Fruit fly (Drosophila melanogaster): Measurements from ENCODE around the gene spen.

Gene spen

dm6 chr2L:171499-172250 is 12.8 kb downstream of the spen start (continued):
- TF ChIP-seq CG1647 (GFP tag; optimal IDR thresholded peaks at IDR 0.05) = no peak
- no peak for TF ChIP-seq gsb-n (tag; optimal IDR thresholded peaks at IDR 0.05)
- no peak for TF ChIP-seq pum (GFP tag; optimal IDR thresholded peaks at IDR 0.05)
- no peak for TF ChIP-seq CG10147 (GFP tag; optimal IDR thresholded peaks at IDR 0.05)
- TF ChIP-seq HLH3B (GFP tag; IDR thresholded peaks at IDR 0.05) = no peak
- TF ChIP-seq sisA (GFP tag; IDR thresholded peaks at IDR 0.05) = no peak
- no peak for TF ChIP-seq esg (GFP tag; conservative IDR thresholded peaks at IDR 0.05)
- TF ChIP-seq CG15696 (tag; optimal IDR thresholded peaks at IDR 0.05) = peak; percentile 24
- no peak for TF ChIP-seq tgo (GFP tag; IDR thresholded peaks at IDR 0.05)
- no peak for TF ChIP-seq CG6765 (GFP tag; optimal IDR thresholded peaks at IDR 0.05)
- peak; percentile 26 for TF ChIP-seq gem (tag; optimal IDR thresholded peaks at IDR 0.05)
- no peak for TF ChIP-seq hkb (optimal IDR thresholded peaks at IDR 0.05)
- TF ChIP-seq hkb (GFP tag; IDR thresholded peaks at IDR 0.05) = no peak
- no peak for TF ChIP-seq CkIIα-i1 (GFP tag; IDR thresholded peaks at IDR 0.05)
- TF ChIP-seq schlank (tag; optimal IDR thresholded peaks at IDR 0.05) = no peak
- no peak for TF ChIP-seq disco-r (GFP tag; optimal IDR thresholded peaks at IDR 0.05)
- no peak for TF ChIP-seq CG14965 (GFP tag; optimal IDR thresholded peaks at IDR 0.05; ENCODE audit: borderline replicate concordance)
- no peak for TF ChIP-seq Stat92E (GFP tag; optimal IDR thresholded peaks at IDR 0.05)
- no peak for TF ChIP-seq ab (GFP tag; optimal IDR thresholded peaks at IDR 0.05)
- no peak for TF ChIP-seq Lhr (GFP tag; optimal IDR thresholded peaks at IDR 0.05)
- no peak for TF ChIP-seq CG9932 (GFP tag; IDR thresholded peaks at IDR 0.05)
- no peak for TF ChIP-seq CG8290 (GFP tag; optimal IDR thresholded peaks at IDR 0.05)
- TF ChIP-seq CG8290 (tag; optimal IDR thresholded peaks at IDR 0.05) = peak in 1 of 2 experiments; percentile 58
- no peak for TF ChIP-seq chm (GFP tag; IDR thresholded peaks at IDR 0.05)
- TF ChIP-seq CG8388 (GFP tag; optimal IDR thresholded peaks at IDR 0.05) = no peak
- TF ChIP-seq Meics (GFP tag; optimal IDR thresholded peaks at IDR 0.05) = peak; percentile 19
- no peak for TF ChIP-seq CG13287 (GFP tag; IDR thresholded peaks at IDR 0.05; ENCODE audit: partially characterized antibody)
- no peak for TF ChIP-seq ato (GFP tag; IDR thresholded peaks at IDR 0.05; ENCODE audit: partially characterized antibody)
- TF ChIP-seq CG17361 (GFP tag; IDR thresholded peaks at IDR 0.05) = no peak
- TF ChIP-seq sc (optimal IDR thresholded peaks at IDR 0.05) = no peak
- TF ChIP-seq sc (GFP tag; optimal IDR thresholded peaks at IDR 0.05) = no peak
- no peak for TF ChIP-seq CG17802 (tag; optimal IDR thresholded peaks at IDR 0.05)
- TF ChIP-seq tll (GFP tag; optimal IDR thresholded peaks at IDR 0.05) = peak in 1 of 2 experiments; percentile 24
- no peak for TF ChIP-seq CG4707 (GFP tag; optimal IDR thresholded peaks at IDR 0.05)
- TF ChIP-seq Mrtf (GFP tag; IDR thresholded peaks at IDR 0.05) = no peak
- TF ChIP-seq danr (GFP tag; IDR thresholded peaks at IDR 0.05) = no peak
- TF ChIP-seq bigmax (GFP tag; optimal IDR thresholded peaks at IDR 0.05) = no peak
- TF ChIP-seq CG8359 (GFP tag; optimal IDR thresholded peaks at IDR 0.05; ENCODE audit: borderline replicate concordance) = no peak
- no peak for TF ChIP-seq CG9215 (GFP tag; IDR thresholded peaks at IDR 0.05)
- TF ChIP-seq Bdp1 (GFP tag; optimal IDR thresholded peaks at IDR 0.05) = no peak
- TF ChIP-seq CG3838 (GFP tag; optimal IDR thresholded peaks at IDR 0.05) = no peak
- no peak for TF ChIP-seq CG1792 (GFP tag; optimal IDR thresholded peaks at IDR 0.05)
- TF ChIP-seq Dip2 (GFP tag; IDR thresholded peaks at IDR 0.05) = no peak
- no peak for TF ChIP-seq Ets65A (GFP tag)
- TF ChIP-seq CG8478 (optimal IDR thresholded peaks at IDR 0.05) = no peak
- TF ChIP-seq jumu (GFP tag; optimal IDR thresholded peaks at IDR 0.05) = no peak
- peak in 1 of 2 experiments; percentile 5 for TF ChIP-seq Hr51 (GFP tag; optimal IDR thresholded peaks at IDR 0.05)
- peak; percentile 59 for TF ChIP-seq CG6813 (GFP tag; optimal IDR thresholded peaks at IDR 0.05)
- TF ChIP-seq NK7.1 (GFP tag; optimal IDR thresholded peaks at IDR 0.05) = no peak
- no peak for TF ChIP-seq Dref (GFP tag; IDR thresholded peaks at IDR 0.05)
- peak; percentile 81 for TF ChIP-seq sqz (GFP tag; optimal IDR thresholded peaks at IDR 0.05)
